Fruit fly (Drosophila melanogaster): Measurements from ENCODE around the gene ppk31.

DNA sequence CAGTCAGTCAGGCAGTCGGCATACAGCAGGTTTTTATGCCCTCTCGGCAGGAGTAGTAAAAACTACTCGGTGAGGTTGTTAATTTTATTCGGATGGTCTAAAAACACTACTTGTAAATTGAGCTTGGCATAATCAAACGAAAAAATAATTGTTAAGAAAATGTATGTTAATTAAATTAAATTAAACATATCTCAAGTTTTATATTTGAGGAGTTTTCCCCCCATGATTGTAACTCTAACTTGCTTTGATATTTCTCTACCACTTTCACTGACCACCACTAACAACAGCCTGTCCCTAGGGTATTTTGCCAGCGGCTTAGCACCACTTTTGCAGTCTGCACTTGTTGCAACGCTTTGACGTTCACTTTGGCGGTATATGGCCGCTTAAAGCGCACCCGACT, 12.8 kb downstream of the ppk31 start:
- TF ChIP-seq toe (GFP tag; optimal IDR thresholded peaks at IDR 0.05) (no peak), Crg-1 (GFP tag; optimal IDR thresholded peaks at IDR 0.05) (no peak), pad (GFP tag; optimal IDR thresholded peaks at IDR 0.05) (no peak), CG7045 (GFP tag; optimal IDR thresholded peaks at IDR 0.05) (no peak), Clk (GFP tag; optimal IDR thresholded peaks at IDR 0.05) (no peak), kay (GFP tag; ENCODE audit: borderline replicate concordance) (no peak), Mnt (GFP tag; optimal IDR thresholded peaks at IDR 0.05) (no peak), cic (GFP tag; optimal IDR thresholded peaks at IDR 0.05) (no peak), cnc (optimal IDR thresholded peaks at IDR 0.05) (no peak)
